Worm (Caenorhabditis elegans) whole organism, L2 larva: ENCODE results near the gene sss-1.

Experiments
- C34F6.9 ChIP-seq: fragments of 150-350 bp; optimal IDR thresholded peaks from 2 replicates; lab custom pipeline; 2014; ENCODE audit warnings: missing biosample characterization, missing genetic modification characterization
- F13H6.1 ChIP-seq: sonication (generic microtip); optimal IDR thresholded peaks from 2 replicates; lab custom pipeline; 2016; ENCODE audit warnings: missing genetic modification characterization, missing compliant biosample characterization
- R02D3.7 ChIP-seq: fragments of 150-350 bp; optimal IDR thresholded peaks from 2 replicates; lab custom pipeline; 2014; ENCODE audit warnings: missing biosample characterization, missing genetic modification characterization
- Y55F3AM.14 ChIP-seq: fragments of 200-800 bp; sonication (Bioruptor generic); optimal IDR thresholded peaks from 2 replicates; lab custom pipeline; 2018; ENCODE audit warnings: mild to moderate bottlenecking, missing genetic modification characterization, missing compliant biosample characterization
- alr-1 ChIP-seq: fragments of 150-350 bp; optimal IDR thresholded peaks from 2 replicates; lab custom pipeline; 2014; ENCODE audit warnings: missing biosample characterization, missing genetic modification characterization
- aly-2 ChIP-seq: fragments of 150-350 bp; optimal IDR thresholded peaks from 2 replicates; lab custom pipeline; 2014; ENCODE audit warnings: missing biosample characterization, missing genetic modification characterization
- ama-1 ChIP-seq: fragments of 150-350 bp; optimal IDR thresholded peaks from 2 replicates; lab custom pipeline; 2018; ENCODE audit warnings: inconsistent platforms
- blmp-1 ChIP-seq: sonication (generic microtip); optimal IDR thresholded peaks from 2 replicates; lab custom pipeline; 2017; ENCODE audit warnings: missing genetic modification characterization, mild to moderate bottlenecking, missing compliant biosample characterization, antibody characterized with exemption, moderate library complexity; ENCODE audit not compliant: insufficient read depth
- ceh-82 ChIP-seq: fragments of 150-350 bp; optimal IDR thresholded peaks from 2 replicates; lab custom pipeline; 2014; ENCODE audit warnings: missing biosample characterization, missing genetic modification characterization
- crh-2 ChIP-seq: sonication (generic microtip); optimal IDR thresholded peaks from 2 replicates; lab custom pipeline; 2017; ENCODE audit warnings: missing biosample characterization, missing genetic modification characterization
- egl-27 ChIP-seq: sonication (generic microtip); optimal IDR thresholded peaks from 3 replicates; lab custom pipeline; 2017; ENCODE audit warnings: missing biosample characterization, missing genetic modification reagents, missing genetic modification characterization
- elt-1 ChIP-seq: fragments of 150-350 bp; optimal IDR thresholded peaks from 2 replicates; lab custom pipeline; 2014; ENCODE audit warnings: missing biosample characterization, missing genetic modification characterization
- fos-1 ChIP-seq: fragments of 150-350 bp; optimal IDR thresholded peaks from 2 replicates; lab custom pipeline; 2014; ENCODE audit warnings: missing biosample characterization, missing genetic modification characterization
- gmeb-1 ChIP-seq: fragments of 150-350 bp; optimal IDR thresholded peaks from 2 replicates; lab custom pipeline; 2014; ENCODE audit warnings: missing biosample characterization, missing genetic modification characterization
- lin-11 ChIP-seq: fragments of 150-350 bp; sonication (generic microtip); optimal IDR thresholded peaks from 2 replicates; lab custom pipeline; 2014; ENCODE audit warnings: missing biosample characterization, missing genetic modification characterization, inconsistent platforms, mixed read lengths
- lin-13 ChIP-seq: fragments of 150-350 bp; optimal IDR thresholded peaks from 2 replicates; lab custom pipeline; 2014; ENCODE audit warnings: missing biosample characterization, missing genetic modification reagents, missing genetic modification characterization
- lin-39 ChIP-seq: fragments of 150-350 bp; optimal IDR thresholded peaks from 2 replicates; lab custom pipeline; 2014; ENCODE audit warnings: missing biosample characterization, missing genetic modification reagents, missing genetic modification characterization
- lsy-2 ChIP-seq, 2 experiments: fragments of 150-350 bp in 1 of 2; sonication (generic microtip) in 1 of 2; optimal IDR thresholded peaks; 2 replicates each; lab custom pipeline; 2014 to 2017; ENCODE audit warnings: missing biosample characterization in 2 of 2, missing genetic modification characterization in 2 of 2
- mab-5 ChIP-seq: fragments of 150-350 bp; optimal IDR thresholded peaks from 2 replicates; lab custom pipeline; 2014; ENCODE audit warnings: missing biosample characterization, missing genetic modification characterization
- mdl-1 ChIP-seq, 2 experiments: fragments of 150-350 bp in 1 of 2; sonication (generic microtip) in 1 of 2; optimal IDR thresholded peaks; 2 replicates each; lab custom pipeline; 2017; ENCODE audit warnings: missing biosample characterization in 2 of 2, missing genetic modification characterization in 2 of 2
- nhr-10 ChIP-seq: sonication (generic microtip); optimal IDR thresholded peaks from 2 replicates; lab custom pipeline; 2017; ENCODE audit warnings: missing biosample characterization, missing genetic modification characterization
- nhr-12 ChIP-seq: fragments of 150-350 bp; optimal IDR thresholded peaks from 2 replicates; lab custom pipeline; 2014; ENCODE audit warnings: missing biosample characterization, missing genetic modification characterization
- nhr-129 ChIP-seq: fragments of 150-350 bp; optimal IDR thresholded peaks from 2 replicates; lab custom pipeline; 2014; ENCODE audit warnings: missing biosample characterization, missing genetic modification characterization
- nhr-237 ChIP-seq: fragments of 150-350 bp; optimal IDR thresholded peaks from 2 replicates; lab custom pipeline; 2014; ENCODE audit warnings: missing biosample characterization, missing genetic modification characterization
- nhr-25 ChIP-seq: fragments of 150-350 bp; sonication (generic microtip); optimal IDR thresholded peaks from 3 replicates; lab custom pipeline; 2014; ENCODE audit warnings: missing biosample characterization, missing genetic modification characterization
- nhr-6 ChIP-seq: fragments of 150-350 bp; optimal IDR thresholded peaks from 2 replicates; lab custom pipeline; 2014; ENCODE audit warnings: missing biosample characterization, missing genetic modification characterization
- peb-1 ChIP-seq: fragments of 150-350 bp; optimal IDR thresholded peaks from 2 replicates; lab custom pipeline; 2014; ENCODE audit warnings: missing biosample characterization, missing genetic modification characterization
- sem-4 ChIP-seq: fragments of 150-350 bp; optimal IDR thresholded peaks from 2 replicates; lab custom pipeline; 2014; ENCODE audit warnings: missing biosample characterization, missing genetic modification reagents, missing genetic modification characterization
- skn-1 ChIP-seq: sonication (generic microtip); optimal IDR thresholded peaks from 2 replicates; lab custom pipeline; 2017; ENCODE audit warnings: missing biosample characterization, missing genetic modification characterization
- sma-3 ChIP-seq: sonication (generic microtip); optimal IDR thresholded peaks from 2 replicates; lab custom pipeline; 2016; ENCODE audit warnings: missing genetic modification reagents, missing genetic modification characterization, missing compliant biosample characterization
- sma-9 ChIP-seq, 2 experiments: fragments of 150-350 bp in 1 of 2; sonication (generic microtip) in 1 of 2; optimal IDR thresholded peaks; 2 replicates each; lab custom pipeline; 2014 to 2016; ENCODE audit warnings: missing genetic modification characterization in 2 of 2, mild to moderate bottlenecking in 1 of 2, missing biosample characterization in 1 of 2, missing compliant biosample characterization in 1 of 2, missing genetic modification reagents in 1 of 2, moderate library complexity in 1 of 2
- unc-39 ChIP-seq: fragments of 150-350 bp; optimal IDR thresholded peaks from 2 replicates; lab custom pipeline; 2014; ENCODE audit warnings: missing biosample characterization, missing genetic modification characterization
- unc-55 ChIP-seq: fragments of 150-350 bp; sonication (generic microtip); optimal IDR thresholded peaks from 3 replicates; lab custom pipeline; 2014; ENCODE audit warnings: missing biosample characterization, missing genetic modification reagents, missing genetic modification characterization
- unc-62 ChIP-seq: fragments of 150-350 bp; optimal IDR thresholded peaks from 2 replicates; lab custom pipeline; 2014; ENCODE audit warnings: missing biosample characterization, missing genetic modification reagents, missing genetic modification characterization
- zag-1 ChIP-seq: fragments of 150-350 bp; optimal IDR thresholded peaks from 2 replicates; lab custom pipeline; 2014; ENCODE audit warnings: missing biosample characterization, missing genetic modification characterization
- ztf-11 ChIP-seq: sonication (generic microtip); optimal IDR thresholded peaks from 2 replicates; lab custom pipeline; 2017; ENCODE audit warnings: missing biosample characterization, missing genetic modification characterization

Gene sss-1

ce11 chrIV:9891938-9892337 lies 1.6 kb downstream of the sss-1 start, which contains the start of gene F32B6.4:
F32B6.4 (minus strand) TSS chrIV:9892038.
- TF ChIP-seq unc-39 (tag; lab: Kevin White, UChicago): no peak
- TF ChIP-seq fos-1 (tag; lab: Kevin White, UChicago): no peak
- TF ChIP-seq nhr-25 (tag; lab: Kevin White, UChicago): no peak
- TF ChIP-seq elt-1: no peak
- no peak for TF ChIP-seq gmeb-1
- no peak for TF ChIP-seq ztf-11 (tag; lab: Kevin White, UChicago)
- no peak for TF ChIP-seq nhr-129 (tag; lab: Kevin White, UChicago)
- TF ChIP-seq, all 48 proteins: peak for 0

- TF ChIP-seq lsy-2 (tag; optimal IDR thresholded peaks at IDR 0.05; lab: Kevin White, UChicago) (no peak), Y55F3AM.14 (GFP tag; lab: Kevin White, UChicago) (no peak), lin-39 (tag; lab: Kevin White, UChicago) (no peak), sma-3 (GFP tag; lab: Kevin White, UChicago) (no peak), mdl-1 (tag; optimal IDR thresholded peaks at IDR 0.05; lab: Kevin White, UChicago) (no peak), unc-62 (GFP tag; lab: Kevin White, UChicago) (no peak), lin-11 (no peak), F13H6.1 (tag; lab: Kevin White, UChicago) (no peak), blmp-1 (tag; lab: Kevin White, UChicago) (no peak), ama-1 (lab: Kevin White, UChicago) (no peak), skn-1 (no peak), nhr-25 (tag; lab: Kevin White, UChicago) (no peak), nhr-12 (tag; lab: Kevin White, UChicago) (no peak), zag-1 (tag; lab: Kevin White, UChicago) (no peak), nhr-237 (tag; lab: Kevin White, UChicago) (no peak), nhr-10 (tag; lab: Kevin White, UChicago) (no peak)
Observed at ce11 chrIV:9889857-9890256, 3.7 kb downstream of the sss-1 start, which contains the start of gene ttbk-3. ttbk-3 (minus strand) TSS chrIV:9889957.

DNA sequence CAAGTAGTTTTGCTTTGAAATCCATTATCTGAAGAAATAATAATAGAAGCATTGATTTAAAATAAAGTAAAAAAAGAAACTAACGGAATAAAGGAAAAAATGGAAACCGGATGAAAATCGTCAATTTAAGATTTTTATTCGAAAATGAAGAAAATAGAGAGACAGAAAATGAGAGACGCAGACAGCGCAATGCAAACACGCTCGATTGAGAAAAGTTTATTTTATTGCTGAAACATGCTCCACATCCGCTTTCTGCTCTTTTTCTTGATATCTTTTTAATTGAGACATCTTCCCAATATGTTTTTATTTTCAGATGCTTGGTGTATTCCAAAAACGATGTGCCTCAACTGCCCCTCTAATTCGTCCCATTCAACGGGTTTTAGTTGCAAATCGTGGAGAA lies 9.3 kb downstream of the sss-1 start, which contains the start of the genes prp-18 and mccc-1:
prp-18 (minus strand) TSS at position 127 of the 400 bp plus-strand sequence.
mccc-1 (plus strand) TSS at position 314 of the 400 bp plus-strand sequence.
- no peak for TF ChIP-seq lsy-2 (tag; optimal IDR thresholded peaks at IDR 0.05; lab: Kevin White, UChicago)
- TF ChIP-seq gmeb-1: peak; percentile 21
- TF ChIP-seq C34F6.9 (tag; lab: Kevin White, UChicago): peak; percentile 90
- peak; percentile 47 for TF ChIP-seq fos-1 (tag; lab: Kevin White, UChicago)
- TF ChIP-seq sem-4 (tag; lab: Kevin White, UChicago): peak; percentile 11
- peak; percentile 23 for TF ChIP-seq sma-9 (GFP tag; optimal IDR thresholded peaks at IDR 0.05; lab: Kevin White, UChicago)
- TF ChIP-seq sma-9 (tag; optimal IDR thresholded peaks at IDR 0.05; lab: Kevin White, UChicago): no peak
- no peak for TF ChIP-seq zag-1 (tag; lab: Kevin White, UChicago)
- peak; percentile 51 for TF ChIP-seq nhr-129 (tag; lab: Kevin White, UChicago)
- peak; percentile 82 for TF ChIP-seq unc-55 (GFP tag; lab: Kevin White, UChicago)
- TF ChIP-seq crh-2: peak; percentile 60
- no peak for TF ChIP-seq mab-5 (tag; lab: Kevin White, UChicago)

ce11 chrIV:9878893-9879379 lies 14.6 kb downstream of the sss-1 start, which contains the start of gene nhr-4:
nhr-4 (plus strand) TSS chrIV:9879329.
- no peak for TF ChIP-seq zag-1 (tag; lab: Kevin White, UChicago)
- no peak for TF ChIP-seq gmeb-1
- no peak for TF ChIP-seq F13H6.1 (tag; lab: Kevin White, UChicago)
- no peak for TF ChIP-seq peb-1 (tag; lab: Kevin White, UChicago)
- no peak for TF ChIP-seq alr-1 (tag; lab: Kevin White, UChicago)
- no peak for TF ChIP-seq egl-27 (tag; lab: Kevin White, UChicago)
- TF ChIP-seq nhr-129 (tag; lab: Kevin White, UChicago): no peak
- TF ChIP-seq R02D3.7: no peak
- no peak for TF ChIP-seq lin-39 (tag; lab: Kevin White, UChicago)
- no peak for TF ChIP-seq elt-1
- no peak for TF ChIP-seq unc-62 (GFP tag; lab: Kevin White, UChicago)
- TF ChIP-seq aly-2: no peak
- TF ChIP-seq lin-13 (GFP tag; lab: Kevin White, UChicago): no peak
- no peak for TF ChIP-seq ztf-11 (tag; lab: Kevin White, UChicago)
- TF ChIP-seq ceh-82: no peak
- no peak for TF ChIP-seq nhr-6 (tag; lab: Kevin White, UChicago)
- TF ChIP-seq lsy-2 (tag; optimal IDR thresholded peaks at IDR 0.05; lab: Kevin White, UChicago): no peak
- no peak for TF ChIP-seq nhr-10 (tag; lab: Kevin White, UChicago)
- TF ChIP-seq nhr-12 (tag; lab: Kevin White, UChicago): no peak
